Worm (Caenorhabditis elegans) whole organism, late embryonic: Measurements from ENCODE around the gene srw-1.

Experiments
- K09A11.1 ChIP-seq: sonication (generic microtip); optimal IDR thresholded peaks from 2 replicates; lab custom pipeline; 2017; ENCODE audit warnings: antibody characterized with exemption, mild to moderate bottlenecking, missing genetic modification characterization, missing compliant biosample characterization; ENCODE audit not compliant: insufficient read depth
- T23F11.4 ChIP-seq: fragments of 200-800 bp; sonication (Bioruptor generic); optimal IDR thresholded peaks from 2 replicates; lab custom pipeline; 2018; ENCODE audit warnings: mild to moderate bottlenecking, missing genetic modification characterization, missing compliant biosample characterization
- Y22D7AL.16 ChIP-seq: sonication (generic microtip); optimal IDR thresholded peaks from 2 replicates; lab custom pipeline; 2016; ENCODE audit warnings: missing genetic modification characterization, missing compliant biosample characterization
- ama-1 ChIP-seq: fragments of 150-350 bp; optimal IDR thresholded peaks from 2 replicates; lab custom pipeline; 2014
- ceh-18 ChIP-seq: sonication (generic microtip); optimal IDR thresholded peaks from 2 replicates; lab custom pipeline; 2016; ENCODE audit warnings: missing genetic modification characterization, missing compliant biosample characterization
- ceh-2 ChIP-seq: sonication (generic microtip); optimal IDR thresholded peaks from 2 replicates; lab custom pipeline; 2016; ENCODE audit warnings: missing genotype, missing genetic modification characterization, missing compliant biosample characterization
- ceh-22 ChIP-seq: sonication (generic microtip); optimal IDR thresholded peaks from 2 replicates; lab custom pipeline; 2017; ENCODE audit warnings: missing biosample characterization, missing genetic modification characterization
- ceh-24 ChIP-seq: sonication (generic microtip); optimal IDR thresholded peaks from 2 replicates; lab custom pipeline; 2016; ENCODE audit warnings: mild to moderate bottlenecking, missing genetic modification characterization, missing compliant biosample characterization
- ceh-30 ChIP-seq: fragments of 150-350 bp; optimal IDR thresholded peaks from 2 replicates; lab custom pipeline; 2014; ENCODE audit warnings: missing biosample characterization, missing genetic modification characterization
- ceh-31 ChIP-seq: sonication (generic microtip); optimal IDR thresholded peaks from 2 replicates; lab custom pipeline; 2016; ENCODE audit warnings: missing genetic modification characterization, missing compliant biosample characterization
- ceh-34 ChIP-seq: sonication (generic microtip); optimal IDR thresholded peaks from 2 replicates; lab custom pipeline; 2016; ENCODE audit warnings: mild to moderate bottlenecking, missing genetic modification characterization, missing compliant biosample characterization
- ceh-45 ChIP-seq: fragments of 200-800 bp; sonication (Bioruptor generic); IDR thresholded peaks from 2 replicates; pipeline ENCODE4 v1.3.6; 2022; ENCODE audit warnings: missing genetic modification reagents, missing genetic modification characterization, missing compliant biosample characterization
- ceh-48 ChIP-seq: sonication (generic microtip); optimal IDR thresholded peaks from 2 replicates; lab custom pipeline; 2016; ENCODE audit warnings: missing genetic modification characterization, inconsistent platforms, missing compliant biosample characterization
- ceh-6 ChIP-seq: fragments of 200-800 bp; sonication (Bioruptor generic); optimal IDR thresholded peaks from 2 replicates; lab custom pipeline; 2018; ENCODE audit warnings: mild to moderate bottlenecking, missing genetic modification characterization, missing compliant biosample characterization
- ceh-9 ChIP-seq: sonication (generic microtip); optimal IDR thresholded peaks from 2 replicates; lab custom pipeline; 2016; ENCODE audit warnings: mild to moderate bottlenecking, missing genetic modification characterization, inconsistent platforms, missing compliant biosample characterization
- che-1 ChIP-seq: sonication (generic microtip); optimal IDR thresholded peaks from 2 replicates; lab custom pipeline; 2016; ENCODE audit warnings: mild to moderate bottlenecking, missing genetic modification characterization, missing compliant biosample characterization
- dve-1 ChIP-seq: sonication (generic microtip); optimal IDR thresholded peaks from 2 replicates; lab custom pipeline; 2017; ENCODE audit warnings: antibody characterized with exemption, mild to moderate bottlenecking, missing genetic modification characterization, missing compliant biosample characterization
- elt-4 ChIP-seq: sonication (generic microtip); optimal IDR thresholded peaks from 2 replicates; lab custom pipeline; 2016; ENCODE audit warnings: missing genetic modification characterization, missing compliant biosample characterization
- eyg-1 ChIP-seq: sonication (generic microtip); optimal IDR thresholded peaks from 2 replicates; lab custom pipeline; 2016; ENCODE audit warnings: missing genotype, missing genetic modification characterization, missing compliant biosample characterization
- fax-1 ChIP-seq: sonication (generic microtip); optimal IDR thresholded peaks from 2 replicates; lab custom pipeline; 2016; ENCODE audit warnings: missing genotype, missing genetic modification characterization, missing compliant biosample characterization
- fkh-6 ChIP-seq: sonication (generic microtip); optimal IDR thresholded peaks from 2 replicates; lab custom pipeline; 2016; ENCODE audit warnings: missing genetic modification characterization, missing compliant biosample characterization
- hlh-13 ChIP-seq: fragments of 200-800 bp; sonication (Bioruptor generic); optimal IDR thresholded peaks from 2 replicates; lab custom pipeline; 2018; ENCODE audit warnings: mild to moderate bottlenecking, missing genetic modification characterization, missing compliant biosample characterization
- hlh-30 ChIP-seq: sonication (generic microtip); optimal IDR thresholded peaks from 2 replicates; lab custom pipeline; 2017; ENCODE audit warnings: antibody characterized with exemption, missing genetic modification characterization, missing compliant biosample characterization; ENCODE audit not compliant: insufficient read depth
- hlh-6 ChIP-seq: sonication (generic microtip); optimal IDR thresholded peaks from 2 replicates; lab custom pipeline; 2016; ENCODE audit warnings: missing genotype, missing genetic modification characterization, missing compliant biosample characterization
- hlh-8 ChIP-seq: sonication (generic microtip); optimal IDR thresholded peaks from 2 replicates; lab custom pipeline; 2016; ENCODE audit warnings: missing genotype, missing genetic modification characterization, missing compliant biosample characterization
- lim-6 ChIP-seq: sonication (generic microtip); optimal IDR thresholded peaks from 2 replicates; lab custom pipeline; 2016; ENCODE audit warnings: missing genetic modification characterization, missing compliant biosample characterization
- lin-11 ChIP-seq: fragments of 200-800 bp; sonication (Bioruptor generic); optimal IDR thresholded peaks from 2 replicates; lab custom pipeline; 2018; ENCODE audit warnings: mild to moderate bottlenecking, missing genetic modification characterization, missing compliant biosample characterization
- madf-2 ChIP-seq: sonication (generic microtip); optimal IDR thresholded peaks from 2 replicates; lab custom pipeline; 2017; ENCODE audit warnings: missing genetic modification characterization, missing compliant biosample characterization
- nfya-1 ChIP-seq: sonication (generic microtip); optimal IDR thresholded peaks from 2 replicates; lab custom pipeline; 2017; ENCODE audit warnings: missing genetic modification characterization, mild to moderate bottlenecking, missing compliant biosample characterization, antibody characterized with exemption, moderate library complexity
- nhr-11 ChIP-seq: fragments of 150-350 bp; optimal IDR thresholded peaks from 2 replicates; lab custom pipeline; 2014; ENCODE audit warnings: missing biosample characterization, missing genetic modification characterization
- nhr-232 ChIP-seq: sonication (generic microtip); optimal IDR thresholded peaks from 2 replicates; lab custom pipeline; 2016; ENCODE audit warnings: missing genetic modification characterization, missing compliant biosample characterization
- npax-4 ChIP-seq: sonication (generic microtip); optimal IDR thresholded peaks from 2 replicates; lab custom pipeline; 2016; ENCODE audit warnings: missing genetic modification characterization, missing compliant biosample characterization
- odd-2 ChIP-seq: sonication (generic microtip); optimal IDR thresholded peaks from 2 replicates; lab custom pipeline; 2017; ENCODE audit warnings: antibody characterized with exemption, mild to moderate bottlenecking, missing genetic modification characterization, missing compliant biosample characterization
- pag-3 ChIP-seq: sonication (generic microtip); optimal IDR thresholded peaks from 2 replicates; lab custom pipeline; 2016; ENCODE audit warnings: missing compliant biosample characterization, missing genetic modification characterization, borderline replicate concordance
- pat-9 ChIP-seq: fragments of 200-800 bp; sonication (Bioruptor generic); optimal IDR thresholded peaks from 2 replicates; lab custom pipeline; 2018; ENCODE audit warnings: mild to moderate bottlenecking, missing genetic modification characterization, moderate library complexity, missing compliant biosample characterization
- pha-2 ChIP-seq: sonication (generic microtip); optimal IDR thresholded peaks from 2 replicates; lab custom pipeline; 2017; ENCODE audit warnings: mild to moderate bottlenecking, missing genetic modification characterization, missing compliant biosample characterization
- pha-4 ChIP-seq: fragments of 150-350 bp; optimal IDR thresholded peaks from 2 replicates; lab custom pipeline; 2018; ENCODE audit warnings: missing biosample characterization, missing genetic modification reagents, missing genetic modification characterization
- pqm-1 ChIP-seq: sonication (generic microtip); optimal IDR thresholded peaks from 2 replicates; lab custom pipeline; 2016; ENCODE audit warnings: missing genetic modification characterization, missing compliant biosample characterization
- pros-1 ChIP-seq: fragments of 150-350 bp; optimal IDR thresholded peaks from 2 replicates; lab custom pipeline; 2014; ENCODE audit warnings: missing biosample characterization, missing genetic modification reagents, missing genetic modification characterization
- ref-2 ChIP-seq: sonication (generic microtip); optimal IDR thresholded peaks from 2 replicates; lab custom pipeline; 2016; ENCODE audit warnings: missing genetic modification characterization, missing compliant biosample characterization
- rnt-1 ChIP-seq: sonication (generic microtip); optimal IDR thresholded peaks from 2 replicates; lab custom pipeline; 2016; ENCODE audit warnings: missing genetic modification characterization, missing compliant biosample characterization
- sdc-2 ChIP-seq: sonication (generic microtip); optimal IDR thresholded peaks from 2 replicates; lab custom pipeline; 2016; ENCODE audit warnings: missing genotype, missing genetic modification characterization, missing compliant biosample characterization
- sox-4 ChIP-seq: sonication (generic microtip); optimal IDR thresholded peaks from 2 replicates; lab custom pipeline; 2017; ENCODE audit warnings: mild to moderate bottlenecking, missing genetic modification characterization, inconsistent platforms, missing compliant biosample characterization
- syd-9 ChIP-seq: sonication (generic microtip); optimal IDR thresholded peaks from 2 replicates; lab custom pipeline; 2016; ENCODE audit warnings: mild to moderate bottlenecking, missing genetic modification characterization, moderate library complexity, missing compliant biosample characterization
- tbx-2 ChIP-seq: sonication (generic microtip); optimal IDR thresholded peaks from 2 replicates; lab custom pipeline; 2016; ENCODE audit warnings: missing genetic modification characterization, missing compliant biosample characterization
- tbx-7 ChIP-seq: sonication (generic microtip); optimal IDR thresholded peaks from 2 replicates; lab custom pipeline; 2016; ENCODE audit warnings: missing genotype, missing genetic modification characterization, missing compliant biosample characterization
- unc-42 ChIP-seq: sonication (generic microtip); optimal IDR thresholded peaks from 2 replicates; lab custom pipeline; 2016; ENCODE audit warnings: missing genotype, missing genetic modification characterization, missing compliant biosample characterization
- unc-55 ChIP-seq: sonication (generic microtip); optimal IDR thresholded peaks from 2 replicates; lab custom pipeline; 2017; ENCODE audit warnings: missing biosample characterization, missing genetic modification reagents, missing genetic modification characterization
- unc-86 ChIP-seq: sonication (generic microtip); optimal IDR thresholded peaks from 2 replicates; lab custom pipeline; 2016; ENCODE audit warnings: missing genetic modification characterization, missing compliant biosample characterization
- ztf-16 ChIP-seq: sonication (generic microtip); optimal IDR thresholded peaks from 2 replicates; lab custom pipeline; 2017; ENCODE audit warnings: missing genetic modification characterization, missing compliant biosample characterization

The srw-1 gene

ce11 chrV:15189567-15189966 lies 8.5 kb upstream of the srw-1 start, which contains the start of gene cyn-3:
Gene cyn-3, plus strand, starts transcription at chrV:15189927.
- TF ChIP-seq sdc-2 (no peak), ceh-24 (no peak), ztf-16 (no peak), ceh-18 (tag; lab: Kevin White, UChicago) (peak; percentile 36), unc-55 (GFP tag; lab: Kevin White, UChicago) (peak; percentile 40), pha-4 (tag; lab: Kevin White, UChicago) (no peak), pros-1 (tag; lab: Kevin White, UChicago) (peak; percentile 12), tbx-2 (tag; lab: Kevin White, UChicago) (peak; percentile 16), dve-1 (peak; percentile 58), lim-6 (tag; lab: Kevin White, UChicago) (no peak), unc-42 (tag; lab: Kevin White, UChicago) (peak; percentile 76), ceh-31 (tag; lab: Kevin White, UChicago) (peak; percentile 63), ceh-48 (peak; percentile 30), ceh-22 (no peak), K09A11.1 (tag; lab: Kevin White, UChicago) (no peak), nfya-1 (tag; lab: Kevin White, UChicago) (peak; percentile 66)

- TF ChIP-seq madf-2 (peak; percentile 85), ref-2 (tag; lab: Kevin White, UChicago) (peak; percentile 87), nfya-1 (tag; lab: Kevin White, UChicago) (peak; percentile 70), pag-3 (no peak), eyg-1 (tag; lab: Kevin White, UChicago) (peak; percentile 87), fax-1 (tag; lab: Kevin White, UChicago) (peak; percentile 82), ama-1 (no peak), ceh-48 (peak; percentile 74), pat-9 (tag; lab: Kevin White, UChicago) (peak; percentile 88), elt-4 (tag; lab: Kevin White, UChicago) (peak; percentile 82), sox-4 (peak; percentile 87), ceh-45 (GFP tag; lab: Robert Waterston, UW) (peak; percentile 81), T23F11.4 (GFP tag; lab: Kevin White, UChicago) (peak; percentile 89), ceh-34 (peak; percentile 88), che-1 (tag; lab: Kevin White, UChicago) (peak; percentile 90), ceh-18 (tag; lab: Kevin White, UChicago) (peak; percentile 78), tbx-2 (tag; lab: Kevin White, UChicago) (peak; percentile 86), nhr-232 (tag; lab: Kevin White, UChicago) (peak; percentile 84), ceh-9 (tag; lab: Kevin White, UChicago) (peak; percentile 68), ceh-22 (no peak), pha-4 (tag; lab: Kevin White, UChicago) (no peak), K09A11.1 (tag; lab: Kevin White, UChicago) (peak; percentile 77), hlh-6 (tag; lab: Kevin White, UChicago) (peak; percentile 92), ceh-30 (tag; lab: Kevin White, UChicago) (peak; percentile 82), tbx-7 (tag; lab: Kevin White, UChicago) (peak; percentile 59), hlh-30 (tag; lab: Kevin White, UChicago) (peak; percentile 67), ceh-2 (tag; lab: Kevin White, UChicago) (peak; percentile 88), pha-2 (peak; percentile 90), pros-1 (tag; lab: Kevin White, UChicago) (peak; percentile 47), lim-6 (tag; lab: Kevin White, UChicago) (peak; percentile 46), hlh-13 (peak; percentile 75), unc-86 (tag; lab: Kevin White, UChicago) (peak; percentile 79), lin-11 (peak; percentile 81), odd-2 (tag; lab: Kevin White, UChicago) (no peak), pqm-1 (peak; percentile 84), syd-9 (peak; percentile 91), ztf-16 (peak; percentile 84), Y22D7AL.16 (tag; lab: Kevin White, UChicago) (peak; percentile 77), hlh-8 (tag; lab: Kevin White, UChicago) (peak; percentile 84), nhr-11 (tag; lab: Kevin White, UChicago) (no peak), fkh-6 (tag; lab: Kevin White, UChicago) (peak; percentile 86), npax-4 (tag; lab: Kevin White, UChicago) (peak; percentile 74), rnt-1 (tag; lab: Kevin White, UChicago) (peak; percentile 76), ceh-6 (GFP tag; lab: Kevin White, UChicago) (peak; percentile 87)
These were observed 7.2 kb upstream of the srw-1 start, which contains the start of gene Y75B12B.11 for ce11 chrV:15190903-15191302. Gene Y75B12B.11, plus strand, starts transcription at chrV:15191296.
